ENCODE assay signal across 6 worm cellular contexts in genomic region chrIV:8891131-8891530, ce11.
TF ChIP-seq lines count a peak whose summit lies in the region.

spr-2 (plus strand) TSS chrIV:8891462.

TF ChIP-seq in whole organism, L1 larva, 84 proteins besides CTCF, POLR2A, EP300 and RAD21 (continued from another document and continues in another):
- TF ChIP-seq nhr-12 (tag; optimal IDR thresholded peaks at IDR 0.05; lab: Kevin White, UChicago) (no peak), sptf-1 (tag; optimal IDR thresholded peaks at IDR 0.05; lab: Kevin White, UChicago) (no peak), lin-15B (tag; optimal IDR thresholded peaks at IDR 0.05; lab: Kevin White, UChicago) (peak; percentile 65), vab-15 (tag; optimal IDR thresholded peaks at IDR 0.05; lab: Kevin White, UChicago) (no peak), ceh-90 (tag; optimal IDR thresholded peaks at IDR 0.05; lab: Kevin White, UChicago) (no peak), Y116A8C.19 (tag; optimal IDR thresholded peaks at IDR 0.05; lab: Kevin White, UChicago; ENCODE audit: borderline replicate concordance) (no peak), ces-1 (GFP tag; optimal IDR thresholded peaks at IDR 0.05; lab: Kevin White, UChicago) (no peak), hpl-2 (GFP tag; optimal IDR thresholded peaks at IDR 0.05; lab: Kevin White, UChicago) (no peak), irx-1 (tag; optimal IDR thresholded peaks at IDR 0.05; lab: Kevin White, UChicago) (peak; percentile 59), fkh-10 (GFP tag; optimal IDR thresholded peaks at IDR 0.05; lab: Kevin White, UChicago) (peak; percentile 30), elt-3 (tag; optimal IDR thresholded peaks at IDR 0.05; lab: Kevin White, UChicago) (peak in 2 of 6 experiments; percentile 12 to 34), nhr-90 (tag; optimal IDR thresholded peaks at IDR 0.05; lab: Kevin White, UChicago; ENCODE audit: poor library complexity) (peak; percentile 79), swsn-7 (tag; optimal IDR thresholded peaks at IDR 0.05; lab: Kevin White, UChicago) (peak; percentile 81), tbx-2 (tag; optimal IDR thresholded peaks at IDR 0.05; lab: Kevin White, UChicago) (peak; percentile 78), lin-14 (GFP tag; optimal IDR thresholded peaks at IDR 0.05; lab: Kevin White, UChicago) (peak; percentile 81), tlp-1 (tag; optimal IDR thresholded peaks at IDR 0.05; lab: Kevin White, UChicago) (no peak), aha-1 (tag; optimal IDR thresholded peaks at IDR 0.05; lab: Kevin White, UChicago) (no peak), aly-2 (tag; optimal IDR thresholded peaks at IDR 0.05; lab: Kevin White, UChicago) (peak; percentile 41), nhr-85 (tag; lab: Kevin White, UChicago) (peak; percentile 76), unc-62 (GFP tag; optimal IDR thresholded peaks at IDR 0.05; lab: Kevin White, UChicago) (no peak), blmp-1 (tag; optimal IDR thresholded peaks at IDR 0.05; lab: Kevin White, UChicago) (peak; percentile 64), egl-27 (tag; optimal IDR thresholded peaks at IDR 0.05; lab: Kevin White, UChicago) (no peak)

TF ChIP-seq in whole organism, L2 larva, 48 proteins besides CTCF, POLR2A, EP300 and RAD21 (continued from another document):
- TF ChIP-seq crh-2 (tag; optimal IDR thresholded peaks at IDR 0.05; lab: Kevin White, UChicago) (peak; percentile 80), lin-13 (GFP tag; optimal IDR thresholded peaks at IDR 0.05; lab: Kevin White, UChicago) (peak; percentile 72), unc-62 (GFP tag; optimal IDR thresholded peaks at IDR 0.05; lab: Kevin White, UChicago) (no peak), nhr-10 (tag; optimal IDR thresholded peaks at IDR 0.05; lab: Kevin White, UChicago) (peak; percentile 32), lin-39 (tag; optimal IDR thresholded peaks at IDR 0.05; lab: Kevin White, UChicago) (no peak), nhr-6 (tag; optimal IDR thresholded peaks at IDR 0.05; lab: Kevin White, UChicago) (peak; percentile 62), sma-3 (GFP tag; optimal IDR thresholded peaks at IDR 0.05; lab: Kevin White, UChicago) (peak; percentile 70), fos-1 (tag; optimal IDR thresholded peaks at IDR 0.05; lab: Kevin White, UChicago) (peak; percentile 40), unc-55 (GFP tag; optimal IDR thresholded peaks at IDR 0.05; lab: Kevin White, UChicago) (peak; percentile 90), F13H6.1 (tag; optimal IDR thresholded peaks at IDR 0.05; lab: Kevin White, UChicago) (peak; percentile 67), ztf-4 (tag; optimal IDR thresholded peaks at IDR 0.05; lab: Kevin White, UChicago) (peak; percentile 4), mab-5 (tag; optimal IDR thresholded peaks at IDR 0.05; lab: Kevin White, UChicago) (peak; percentile 20), C34F6.9 (tag; optimal IDR thresholded peaks at IDR 0.05; lab: Kevin White, UChicago) (peak; percentile 91), zag-1 (tag; optimal IDR thresholded peaks at IDR 0.05; lab: Kevin White, UChicago) (no peak), nhr-25 (tag; optimal IDR thresholded peaks at IDR 0.05; lab: Kevin White, UChicago) (peak; percentile 71), lsy-2 (tag; optimal IDR thresholded peaks at IDR 0.05; lab: Kevin White, UChicago) (peak; percentile 60 to 90), lin-11 (tag; optimal IDR thresholded peaks at IDR 0.05; lab: Kevin White, UChicago) (peak; percentile 38), nhr-77 (tag; optimal IDR thresholded peaks at IDR 0.05; lab: Kevin White, UChicago) (no peak), ztf-11 (tag; optimal IDR thresholded peaks at IDR 0.05; lab: Kevin White, UChicago) (no peak)
TF ChIP-seq in whole organism, L2 larva: peak in this region for 20.

TF ChIP-seq in whole organism, L3 larva, 47 proteins besides CTCF, POLR2A, EP300 and RAD21 (continued from another document and continues in another):
- TF ChIP-seq skn-1 (tag; optimal IDR thresholded peaks at IDR 0.05; lab: Kevin White, UChicago) (no peak), fkh-2 (tag; optimal IDR thresholded peaks at IDR 0.05; lab: Kevin White, UChicago) (no peak), aly-2 (tag; optimal IDR thresholded peaks at IDR 0.05; lab: Kevin White, UChicago) (no peak), lin-39 (tag; optimal IDR thresholded peaks at IDR 0.05; lab: Kevin White, UChicago) (peak; percentile 13), lin-15B (tag; optimal IDR thresholded peaks at IDR 0.05; lab: Kevin White, UChicago) (peak; percentile 65), ceh-9 (tag; optimal IDR thresholded peaks at IDR 0.05; lab: Kevin White, UChicago) (no peak), nhr-12 (tag; optimal IDR thresholded peaks at IDR 0.05; lab: Kevin White, UChicago) (no peak), ceh-28 (tag; optimal IDR thresholded peaks at IDR 0.05; lab: Kevin White, UChicago) (no peak), fkh-10 (GFP tag; optimal IDR thresholded peaks at IDR 0.05; lab: Kevin White, UChicago) (no peak), elt-1 (tag; optimal IDR thresholded peaks at IDR 0.05; lab: Kevin White, UChicago) (peak; percentile 32), mdl-1 (tag; optimal IDR thresholded peaks at IDR 0.05; lab: Kevin White, UChicago) (no peak), ztf-4 (tag; optimal IDR thresholded peaks at IDR 0.05; lab: Kevin White, UChicago) (no peak), nhr-25 (tag; optimal IDR thresholded peaks at IDR 0.05; lab: Kevin White, UChicago) (peak; percentile 34), egl-27 (tag; optimal IDR thresholded peaks at IDR 0.05; lab: Kevin White, UChicago) (no peak), unc-62 (GFP tag; optimal IDR thresholded peaks at IDR 0.05; lab: Kevin White, UChicago) (no peak), daf-12 (tag; optimal IDR thresholded peaks at IDR 0.05; lab: Kevin White, UChicago) (no peak), eor-1 (tag; optimal IDR thresholded peaks at IDR 0.05; lab: Kevin White, UChicago) (no peak), lsy-12 (tag; optimal IDR thresholded peaks at IDR 0.05; lab: Kevin White, UChicago) (no peak), nhr-67 (tag; optimal IDR thresholded peaks at IDR 0.05; lab: Kevin White, UChicago) (no peak), elt-3 (tag; optimal IDR thresholded peaks at IDR 0.05; lab: Kevin White, UChicago) (no peak), unc-39 (tag; optimal IDR thresholded peaks at IDR 0.05; lab: Kevin White, UChicago) (no peak), fos-1 (tag; optimal IDR thresholded peaks at IDR 0.05; lab: Kevin White, UChicago) (no peak), R02D3.7 (tag; optimal IDR thresholded peaks at IDR 0.05; lab: Kevin White, UChicago) (no peak), jun-1 (tag; optimal IDR thresholded peaks at IDR 0.05; lab: Kevin White, UChicago) (peak; percentile 19), nhr-11 (tag; optimal IDR thresholded peaks at IDR 0.05; lab: Kevin White, UChicago) (no peak), nhr-76 (tag; optimal IDR thresholded peaks at IDR 0.05; lab: Kevin White, UChicago) (no peak)

TF ChIP-seq in whole organism, L4 larva, 104 proteins besides CTCF, POLR2A, EP300 and RAD21 (continued from another document and continues in another):
- TF ChIP-seq pha-4 (GFP tag; IDR thresholded peaks at IDR 0.05; lab: Robert Waterston, UW) = 0 out of 2 replicates have a peak, but pooled peaks have one; percentile 35
- TF ChIP-seq pha-4 (tag; optimal IDR thresholded peaks at IDR 0.05; lab: Kevin White, UChicago) = peak; percentile 61
- TF ChIP-seq zfp-3 (GFP tag; conservative IDR thresholded peaks at IDR 0.05; lab: Robert Waterston, UW) = no peak
- TF ChIP-seq lim-7 (GFP tag; IDR thresholded peaks at IDR 0.05; lab: Robert Waterston, UW) = no peak
- TF ChIP-seq lin-39 (tag; optimal IDR thresholded peaks at IDR 0.05; lab: Kevin White, UChicago) = no peak
- no peak for TF ChIP-seq ama-1 (optimal IDR thresholded peaks at IDR 0.05; lab: Kevin White, UChicago)
- no peak for TF ChIP-seq daf-8 (GFP tag; IDR thresholded peaks at IDR 0.05; lab: Robert Waterston, UW)
- TF ChIP-seq lin-13 (GFP tag; optimal IDR thresholded peaks at IDR 0.05; lab: Kevin White, UChicago) = peak; percentile 19
- TF ChIP-seq Y105C5A.15 (GFP tag; IDR thresholded peaks at IDR 0.05; lab: Robert Waterston, UW) = no peak
- TF ChIP-seq mep-1 (tag; optimal IDR thresholded peaks at IDR 0.05; lab: Kevin White, UChicago) = peak; percentile 79
- peak; percentile 51; the same call in 1 of the 2 replicates for TF ChIP-seq T26A8.4 (GFP tag; IDR thresholded peaks at IDR 0.05; lab: Robert Waterston, UW)
- peak; percentile 75 for TF ChIP-seq lin-38 (GFP tag; IDR thresholded peaks at IDR 0.05; lab: Robert Waterston, UW)
- no peak for TF ChIP-seq hlh-11 (tag; optimal IDR thresholded peaks at IDR 0.05; lab: Kevin White, UChicago)
- TF ChIP-seq ctbp-1 (GFP tag; IDR thresholded peaks at IDR 0.05; lab: Robert Waterston, UW) = no peak
- peak; percentile 86 for TF ChIP-seq dpl-1 (GFP tag; optimal IDR thresholded peaks at IDR 0.05; lab: Kevin White, UChicago)
- TF ChIP-seq sdz-12 (GFP tag; optimal IDR thresholded peaks at IDR 0.05; lab: Kevin White, UChicago) = no peak
- no peak for TF ChIP-seq madf-5 (GFP tag; IDR thresholded peaks at IDR 0.05; lab: Robert Waterston, UW)
- TF ChIP-seq ceh-28 (tag; optimal IDR thresholded peaks at IDR 0.05; lab: Kevin White, UChicago) = no peak
- TF ChIP-seq snpc-1.2 (GFP tag; IDR thresholded peaks at IDR 0.05; lab: Robert Waterston, UW) = no peak
- peak; percentile 44 for TF ChIP-seq mxl-3 (GFP tag; optimal IDR thresholded peaks at IDR 0.05; lab: Kevin White, UChicago)
- TF ChIP-seq D1046.2 (GFP tag; IDR thresholded peaks at IDR 0.05; lab: Robert Waterston, UW) = no peak
- no peak for TF ChIP-seq F10B5.3 (tag; optimal IDR thresholded peaks at IDR 0.05; lab: Kevin White, UChicago)
- peak; percentile 68 for TF ChIP-seq nhr-102 (tag; optimal IDR thresholded peaks at IDR 0.05; lab: Kevin White, UChicago)
- no peak for TF ChIP-seq madf-9 (GFP tag; conservative IDR thresholded peaks at IDR 0.05; lab: Robert Waterston, UW)
- TF ChIP-seq ztf-7 (tag; optimal IDR thresholded peaks at IDR 0.05; lab: Kevin White, UChicago) = peak; percentile 62
- no peak for TF ChIP-seq lir-3 (tag; optimal IDR thresholded peaks at IDR 0.05; lab: Kevin White, UChicago)

TF ChIP-seq in whole organism, late embryonic, 69 proteins besides CTCF, POLR2A, EP300 and RAD21 (continued from another document and continues in another):
- TF ChIP-seq pha-2 (tag; optimal IDR thresholded peaks at IDR 0.05; lab: Kevin White, UChicago) = no peak
- TF ChIP-seq tbx-7 (tag; optimal IDR thresholded peaks at IDR 0.05; lab: Kevin White, UChicago) = no peak
- no peak for TF ChIP-seq K09A11.1 (tag; optimal IDR thresholded peaks at IDR 0.05; lab: Kevin White, UChicago; ENCODE audit: insufficient read depth)
- TF ChIP-seq fkh-10 (GFP tag; optimal IDR thresholded peaks at IDR 0.05; lab: Kevin White, UChicago) = peak; percentile 8
- TF ChIP-seq lim-6 (tag; optimal IDR thresholded peaks at IDR 0.05; lab: Kevin White, UChicago) = no peak
- TF ChIP-seq nhr-232 (tag; optimal IDR thresholded peaks at IDR 0.05; lab: Kevin White, UChicago) = no peak
- TF ChIP-seq nfya-1 (tag; optimal IDR thresholded peaks at IDR 0.05; lab: Kevin White, UChicago) = no peak
- no peak for TF ChIP-seq lin-11 (tag; optimal IDR thresholded peaks at IDR 0.05; lab: Kevin White, UChicago)
- no peak for TF ChIP-seq F13H6.1 (tag; optimal IDR thresholded peaks at IDR 0.05; lab: Kevin White, UChicago)
- no peak for TF ChIP-seq npax-4 (tag; optimal IDR thresholded peaks at IDR 0.05; lab: Kevin White, UChicago)
- no peak for TF ChIP-seq T23F11.4 (GFP tag; optimal IDR thresholded peaks at IDR 0.05; lab: Kevin White, UChicago)
- no peak for TF ChIP-seq fkh-6 (tag; optimal IDR thresholded peaks at IDR 0.05; lab: Kevin White, UChicago)
- TF ChIP-seq unc-42 (tag; optimal IDR thresholded peaks at IDR 0.05; lab: Kevin White, UChicago) = peak; percentile 85
- TF ChIP-seq odd-2 (tag; optimal IDR thresholded peaks at IDR 0.05; lab: Kevin White, UChicago) = no peak
- TF ChIP-seq rnt-1 (tag; optimal IDR thresholded peaks at IDR 0.05; lab: Kevin White, UChicago) = no peak
- TF ChIP-seq sox-2 (GFP tag; IDR thresholded peaks at IDR 0.05; lab: Robert Waterston, UW) = no peak
- TF ChIP-seq ceh-9 (tag; optimal IDR thresholded peaks at IDR 0.05; lab: Kevin White, UChicago) = no peak
- no peak for TF ChIP-seq Y22D7AL.16 (tag; optimal IDR thresholded peaks at IDR 0.05; lab: Kevin White, UChicago)
- no peak for TF ChIP-seq ceh-34 (tag; optimal IDR thresholded peaks at IDR 0.05; lab: Kevin White, UChicago)
- TF ChIP-seq K02D7.2 (tag; optimal IDR thresholded peaks at IDR 0.05; lab: Kevin White, UChicago) = no peak
- no peak for TF ChIP-seq C08G9.2 (tag; optimal IDR thresholded peaks at IDR 0.05; lab: Kevin White, UChicago)
- TF ChIP-seq dmd-4 (tag; optimal IDR thresholded peaks at IDR 0.05; lab: Kevin White, UChicago; ENCODE audit: borderline replicate concordance) = no peak
- TF ChIP-seq ceh-14 (tag; optimal IDR thresholded peaks at IDR 0.05; lab: Kevin White, UChicago) = peak; percentile 17
- TF ChIP-seq nhr-11 (tag; optimal IDR thresholded peaks at IDR 0.05; lab: Kevin White, UChicago) = no peak
- peak; percentile 16 for TF ChIP-seq ceh-31 (tag; optimal IDR thresholded peaks at IDR 0.05; lab: Kevin White, UChicago)
- TF ChIP-seq hlh-30 (tag; optimal IDR thresholded peaks at IDR 0.05; lab: Kevin White, UChicago; ENCODE audit: insufficient read depth) = peak; percentile 21
- peak; percentile 36 for TF ChIP-seq unc-86 (tag; optimal IDR thresholded peaks at IDR 0.05; lab: Kevin White, UChicago)
- no peak for TF ChIP-seq sox-4 (tag; optimal IDR thresholded peaks at IDR 0.05; lab: Kevin White, UChicago)

TF ChIP-seq in whole organism, young adult, 124 proteins besides CTCF, POLR2A, EP300 and RAD21 (continued from another document):
- TF ChIP-seq F52B5.7 (tag; optimal IDR thresholded peaks at IDR 0.05; lab: Kevin White, UChicago) = no peak
- peak; percentile 30 for TF ChIP-seq repo-1 (tag; optimal IDR thresholded peaks at IDR 0.05; lab: Kevin White, UChicago)
- peak; percentile 42 for TF ChIP-seq dpl-1 (GFP tag; optimal IDR thresholded peaks at IDR 0.05; lab: Kevin White, UChicago)
- TF ChIP-seq rcor-1 (GFP tag; IDR thresholded peaks at IDR 0.05; lab: Robert Waterston, UW) = peak; percentile 21; the same call in 1 of the 2 replicates
- TF ChIP-seq lin-40 (tag; optimal IDR thresholded peaks at IDR 0.05; lab: Kevin White, UChicago) = peak; percentile 55
- TF ChIP-seq attf-5 (GFP tag; optimal IDR thresholded peaks at IDR 0.05; lab: Kevin White, UChicago) = peak; percentile 84
- TF ChIP-seq tlf-1 (GFP tag; optimal IDR thresholded peaks at IDR 0.05; lab: Kevin White, UChicago) = peak; percentile 10
- peak; percentile 92 for TF ChIP-seq ztf-18 (tag; optimal IDR thresholded peaks at IDR 0.05; lab: Kevin White, UChicago)
- TF ChIP-seq lag-1 (GFP tag; IDR thresholded peaks at IDR 0.05; lab: Robert Waterston, UW) = no peak
- TF ChIP-seq efl-1 (GFP tag; optimal IDR thresholded peaks at IDR 0.05; lab: Kevin White, UChicago) = peak; percentile 30
- no peak for TF ChIP-seq nhr-27 (tag; optimal IDR thresholded peaks at IDR 0.05; lab: Kevin White, UChicago)
- TF ChIP-seq cebp-1 (GFP tag; IDR thresholded peaks at IDR 0.05; lab: Robert Waterston, UW) = no peak
- peak; percentile 43 for TF ChIP-seq cebp-1 (tag; optimal IDR thresholded peaks at IDR 0.05; lab: Kevin White, UChicago)
- TF ChIP-seq ceh-91 (GFP tag; IDR thresholded peaks at IDR 0.05; lab: Robert Waterston, UW) = no peak
- peak; percentile 54 for TF ChIP-seq K12H6.12 (tag; optimal IDR thresholded peaks at IDR 0.05; lab: Kevin White, UChicago)
- peak; percentile 85 for TF ChIP-seq lin-54 (GFP tag; optimal IDR thresholded peaks at IDR 0.05; lab: Kevin White, UChicago)
- peak; percentile 35 for TF ChIP-seq dpff-1 (tag; optimal IDR thresholded peaks at IDR 0.05; lab: Kevin White, UChicago)
- TF ChIP-seq pbrm-1 (GFP tag; IDR thresholded peaks at IDR 0.05; lab: Robert Waterston, UW) = 0 out of 2 replicates have a peak, but pooled peaks have one; percentile 9
- TF ChIP-seq C06A6.2 (GFP tag; conservative IDR thresholded peaks at IDR 0.05; lab: Robert Waterston, UW) = no peak
- no peak for TF ChIP-seq K11D2.4 (GFP tag; IDR thresholded peaks at IDR 0.05; lab: Robert Waterston, UW)
- 0 out of 2 replicates have a peak, but pooled peaks have one; percentile 53 for TF ChIP-seq aptf-3 (GFP tag; IDR thresholded peaks at IDR 0.05; lab: Robert Waterston, UW)
- peak in 1 of 3 experiments; percentile 85 for TF ChIP-seq lin-35 (GFP tag; optimal IDR thresholded peaks at IDR 0.05; lab: Kevin White, UChicago)
- no peak for TF ChIP-seq F22D6.2 (tag; optimal IDR thresholded peaks at IDR 0.05; lab: Kevin White, UChicago)
- peak; percentile 49 for TF ChIP-seq B0336.3 (GFP tag; IDR thresholded peaks at IDR 0.05; lab: Robert Waterston, UW)
- peak; percentile 10; the same call in 1 of the 2 replicates for TF ChIP-seq D2030.7 (GFP tag; IDR thresholded peaks at IDR 0.05; lab: Robert Waterston, UW)
- TF ChIP-seq nhr-80 (tag; optimal IDR thresholded peaks at IDR 0.05; lab: Kevin White, UChicago) = peak; percentile 52
